Fruit fly (Drosophila melanogaster) whole organism, prepupa: ENCODE measurements around the gene Nfs1.
"Not testable (repeated sequence)": the region's sequence is repeated elsewhere in the genome, so short reads cannot be mapped to it uniquely, and the experiment has no call there.

Experiments used
- CG1621 ChIP-seq: fragments of 200-800 bp; sonication (Bioruptor generic); optimal IDR thresholded peaks from 3 replicates; lab custom pipeline; 2018; ENCODE audit warnings: missing biosample characterization, mild to moderate bottlenecking, missing genetic modification characterization
- Met ChIP-seq: fragments of 200-800 bp; sonication (Bioruptor generic); optimal IDR thresholded peaks from 3 replicates; lab custom pipeline; 2016; ENCODE audit warnings: missing biosample characterization, missing genetic modification characterization
- Sox15 ChIP-seq: fragments of 200-800 bp; sonication (Bioruptor generic); optimal IDR thresholded peaks from 3 replicates; lab custom pipeline; 2016; ENCODE audit warnings: missing biosample characterization, missing genetic modification characterization
- fd85E ChIP-seq: fragments of 200-800 bp; sonication (Bioruptor generic); optimal IDR thresholded peaks from 3 replicates; lab custom pipeline; 2016; ENCODE audit warnings: missing biosample characterization, missing genetic modification characterization
- svp ChIP-seq: fragments of 200-800 bp; sonication (Bioruptor generic); peaks from one replicate; lab custom pipeline; 2016; ENCODE audit warnings: missing biosample characterization, missing genetic modification characterization

DNA sequence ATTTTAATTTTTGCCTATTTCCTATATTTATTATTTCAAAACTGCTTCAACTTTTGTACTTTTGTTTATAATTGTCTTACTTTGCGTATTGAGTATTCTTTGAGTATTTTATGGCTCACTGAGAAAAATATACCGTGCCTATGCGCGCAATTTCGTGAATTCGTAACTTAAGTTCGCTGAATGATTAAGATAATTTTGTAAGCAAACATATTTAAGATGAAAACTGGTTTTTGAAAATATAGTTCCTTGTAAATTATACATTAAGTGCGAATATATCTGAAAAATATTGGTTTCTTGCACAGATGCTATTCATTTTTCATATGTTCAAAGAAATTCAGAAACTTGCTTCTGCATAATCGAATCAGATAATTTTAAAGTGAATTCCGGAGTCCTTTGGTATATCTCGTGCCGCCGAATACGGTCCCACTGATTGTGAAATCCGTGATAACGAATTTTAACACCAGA lies at the start of gene Nfs1, which contains the start of gene CG18787:
- TF ChIP-seq Sox15; CG1621; Met; svp (GFP tag; lab: Kevin White, UChicago); fd85E (GFP tag; lab: Kevin White, UChicago): not testable (repeated sequence)
